Worm (Caenorhabditis elegans) whole organism, mixed stage, embryonic: ENCODE data around the gene pfkb-1.2.

Source experiments
- M03D4.4 ChIP-seq: sonication (generic microtip); optimal IDR thresholded peaks from 2 replicates; lab custom pipeline; 2017; ENCODE audit warnings: mild to moderate bottlenecking, missing genetic modification characterization, missing compliant biosample characterization
- bed-3 ChIP-seq: fragments of 200-800 bp; sonication (Bioruptor generic); optimal IDR thresholded peaks from 3 replicates; lab custom pipeline; 2018; ENCODE audit warnings: mild to moderate bottlenecking, missing genetic modification characterization, moderate library complexity, missing compliant biosample characterization
- blmp-1 ChIP-seq: fragments of 150-350 bp; optimal IDR thresholded peaks from 2 replicates; lab custom pipeline; 2014; ENCODE audit warnings: missing biosample characterization, missing genetic modification characterization
- ceh-39 ChIP-seq: fragments of 150-350 bp; optimal IDR thresholded peaks from 2 replicates; lab custom pipeline; 2014; ENCODE audit warnings: missing biosample characterization, missing genetic modification characterization
- ceh-83 ChIP-seq: fragments of 200-800 bp; sonication (Bioruptor generic); optimal IDR thresholded peaks from 2 replicates; lab custom pipeline; 2018; ENCODE audit warnings: mild to moderate bottlenecking, missing genetic modification characterization, missing compliant biosample characterization
- ces-1 ChIP-seq: fragments of 150-350 bp; optimal IDR thresholded peaks from 2 replicates; lab custom pipeline; 2014; ENCODE audit warnings: missing biosample characterization, missing genetic modification reagents, missing genetic modification characterization
- cnd-1 ChIP-seq: fragments of 200-800 bp; sonication (Bioruptor generic); optimal IDR thresholded peaks from 2 replicates; lab custom pipeline; 2018; ENCODE audit warnings: mild to moderate bottlenecking, missing genetic modification characterization, missing compliant biosample characterization
- drap-1 ChIP-seq: fragments of 200-800 bp; sonication (Bioruptor generic); optimal IDR thresholded peaks from 3 replicates; lab custom pipeline; 2018; ENCODE audit warnings: mild to moderate bottlenecking, missing genetic modification characterization, missing compliant biosample characterization
- elt-3 ChIP-seq: fragments of 150-350 bp; optimal IDR thresholded peaks from 2 replicates; lab custom pipeline; 2014; ENCODE audit warnings: missing biosample characterization, missing genetic modification characterization
- flh-1 ChIP-seq: fragments of 200-800 bp; sonication (Bioruptor generic); optimal IDR thresholded peaks from 2 replicates; lab custom pipeline; 2018; ENCODE audit warnings: mild to moderate bottlenecking, missing genetic modification characterization, moderate library complexity, missing compliant biosample characterization
- ham-2 ChIP-seq: fragments of 200-800 bp; sonication (Bioruptor generic); optimal IDR thresholded peaks from 2 replicates; lab custom pipeline; 2018; ENCODE audit warnings: mild to moderate bottlenecking, missing genetic modification characterization, missing compliant biosample characterization
- hlh-1 ChIP-seq: fragments of 150-350 bp; optimal IDR thresholded peaks from 2 replicates; lab custom pipeline; 2014; ENCODE audit warnings: missing biosample characterization, missing genetic modification reagents, missing genetic modification characterization
- lin-13 ChIP-seq: fragments of 150-350 bp; optimal IDR thresholded peaks from 2 replicates; lab custom pipeline; 2014; ENCODE audit warnings: missing biosample characterization, missing genetic modification characterization
- lin-32 ChIP-seq: fragments of 200-800 bp; sonication (Bioruptor generic); optimal IDR thresholded peaks from 2 replicates; lab custom pipeline; 2018; ENCODE audit warnings: mild to moderate bottlenecking, missing genetic modification characterization, missing compliant biosample characterization
- lsy-2 ChIP-seq: fragments of 150-350 bp; optimal IDR thresholded peaks from 2 replicates; lab custom pipeline; 2014; ENCODE audit warnings: missing biosample characterization, missing genetic modification characterization
- mab-5 ChIP-seq: fragments of 150-350 bp; optimal IDR thresholded peaks from 2 replicates; lab custom pipeline; 2014; ENCODE audit warnings: missing biosample characterization, missing genetic modification characterization
- mep-1 ChIP-seq: fragments of 150-350 bp; optimal IDR thresholded peaks from 2 replicates; lab custom pipeline; 2017; ENCODE audit warnings: missing biosample characterization, missing genetic modification reagents, missing genetic modification characterization, inconsistent platforms
- mls-2 ChIP-seq: sonication (generic microtip); optimal IDR thresholded peaks from 2 replicates; lab custom pipeline; 2016; ENCODE audit warnings: mild to moderate bottlenecking, missing genetic modification characterization, moderate library complexity, missing compliant biosample characterization
- nhr-2 ChIP-seq: fragments of 150-350 bp; optimal IDR thresholded peaks from 2 replicates; lab custom pipeline; 2014; ENCODE audit warnings: missing biosample characterization, missing genetic modification characterization
- nhr-237 ChIP-seq: fragments of 150-350 bp; optimal IDR thresholded peaks from 2 replicates; lab custom pipeline; 2014; ENCODE audit warnings: missing biosample characterization, missing genetic modification characterization
- nhr-76 ChIP-seq: sonication (generic microtip); optimal IDR thresholded peaks from 2 replicates; lab custom pipeline; 2017; ENCODE audit warnings: missing biosample characterization, missing genetic modification characterization
- sem-2 ChIP-seq: fragments of 200-800 bp; sonication (Bioruptor generic); optimal IDR thresholded peaks from 2 replicates; lab custom pipeline; 2018; ENCODE audit warnings: mild to moderate bottlenecking, missing genetic modification characterization, missing compliant biosample characterization
- snpc-4 ChIP-seq: fragments of 150-350 bp; optimal IDR thresholded peaks from 2 replicates; lab custom pipeline; 2014; ENCODE audit warnings: missing biosample characterization, missing genetic modification characterization
- sptf-1 ChIP-seq: sonication (generic microtip); optimal IDR thresholded peaks from 2 replicates; lab custom pipeline; 2017; ENCODE audit warnings: mild to moderate bottlenecking, missing genetic modification characterization, moderate library complexity, missing compliant biosample characterization
- tbx-8 ChIP-seq: fragments of 200-800 bp; sonication (Bioruptor generic); optimal IDR thresholded peaks from 2 replicates; lab custom pipeline; 2018; ENCODE audit warnings: mild to moderate bottlenecking, missing genetic modification characterization, moderate library complexity, missing compliant biosample characterization
- unc-120 ChIP-seq: sonication (generic microtip); optimal IDR thresholded peaks from 2 replicates; lab custom pipeline; 2017; ENCODE audit warnings: missing genetic modification characterization, missing compliant biosample characterization; ENCODE audit not compliant: poor library complexity, severe bottlenecking
- unc-39 ChIP-seq: fragments of 150-350 bp; optimal IDR thresholded peaks from 2 replicates; lab custom pipeline; 2014; ENCODE audit warnings: missing biosample characterization, missing genetic modification characterization
- unc-62 ChIP-seq: fragments of 150-350 bp; optimal IDR thresholded peaks from 2 replicates; lab custom pipeline; 2014; ENCODE audit warnings: missing biosample characterization, missing genetic modification reagents, missing genetic modification characterization
- zip-8 ChIP-seq: fragments of 150-350 bp; optimal IDR thresholded peaks from 2 replicates; lab custom pipeline; 2014; ENCODE audit warnings: missing biosample characterization, missing genetic modification characterization

The pfkb-1.2 gene

DNA sequence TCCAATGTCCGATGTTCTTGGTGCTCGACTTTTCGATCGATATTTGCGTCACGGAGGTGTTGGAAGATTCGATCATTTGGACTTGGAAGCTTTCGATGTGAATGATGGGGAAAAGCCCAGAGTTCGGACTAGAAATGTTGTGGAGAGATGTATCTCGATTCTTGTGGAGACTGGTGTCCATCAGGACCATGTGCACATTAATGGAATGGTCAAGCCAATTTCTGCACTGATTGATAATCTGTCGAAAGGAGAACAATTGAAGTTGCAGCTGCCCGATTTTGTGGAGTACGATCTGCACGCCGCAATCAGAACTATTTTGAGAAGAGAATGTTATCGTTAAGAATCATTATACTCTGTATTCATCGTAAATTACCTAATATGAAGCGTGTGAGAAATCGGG lies 4.6 kb upstream of the pfkb-1.2 start:
- TF ChIP-seq nhr-237 (tag; lab: Kevin White, UChicago), result no peak
- no peak for TF ChIP-seq unc-39 (tag; lab: Kevin White, UChicago)
- no peak for TF ChIP-seq nhr-76 (tag; lab: Kevin White, UChicago)
- TF ChIP-seq lin-13 (tag; lab: Kevin White, UChicago), result no peak
- TF ChIP-seq sptf-1 (tag; lab: Kevin White, UChicago), result no peak
- no peak for TF ChIP-seq flh-1 (GFP tag; lab: Kevin White, UChicago)
- TF ChIP-seq, all 35 proteins: peak for 0

DNA sequence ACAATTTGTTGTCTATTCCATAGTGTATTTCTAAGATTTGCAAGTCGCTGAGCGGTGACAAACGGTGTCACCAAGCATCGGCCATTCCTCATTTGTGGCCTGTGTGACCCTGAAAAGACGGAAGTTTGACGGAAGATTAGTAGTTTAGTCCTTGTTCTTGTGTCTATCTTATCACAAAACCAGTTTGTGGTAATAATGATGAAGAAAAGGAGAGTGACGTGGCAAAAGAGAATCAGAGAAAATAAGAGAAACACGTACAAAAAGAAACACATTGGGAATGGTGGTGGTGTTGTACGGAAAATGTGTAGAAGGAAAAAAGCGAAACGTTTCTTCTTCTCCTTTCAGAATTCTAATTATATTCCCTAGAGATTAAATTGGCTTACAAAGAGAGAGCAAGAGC lies 2.6 kb upstream of the pfkb-1.2 start, which contains the start of gene mcu-1:
Gene mcu-1, minus strand, starts transcription at position 109 of the 400 bp plus-strand sequence.
- no peak for TF ChIP-seq hlh-1 (tag; lab: Kevin White, UChicago)
- TF ChIP-seq ces-1 (GFP tag; lab: Kevin White, UChicago), result peak; percentile 18

DNA sequence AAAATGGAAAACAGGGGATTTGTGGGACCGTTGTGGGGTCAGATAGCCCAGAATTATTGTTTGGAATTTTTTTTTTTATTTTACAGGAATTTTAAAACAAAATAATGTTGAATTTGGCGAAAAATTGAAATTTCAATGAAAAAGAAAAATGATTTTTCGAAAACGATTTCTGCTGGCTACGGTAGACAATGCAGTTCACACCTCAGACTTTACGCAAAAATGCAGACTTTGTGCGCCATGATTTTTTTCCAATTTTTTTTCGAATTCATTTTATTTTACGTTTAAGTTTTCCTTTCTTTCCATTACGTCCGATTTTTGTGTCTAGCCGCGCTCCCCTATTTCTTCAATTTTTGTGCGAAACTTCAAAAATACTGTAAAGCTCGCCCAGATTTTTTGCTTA lies 1.8 kb upstream of the pfkb-1.2 start:
- TF ChIP-seq cnd-1 (no peak), lsy-2 (tag; lab: Kevin White, UChicago) (peak; percentile 76)

DNA sequence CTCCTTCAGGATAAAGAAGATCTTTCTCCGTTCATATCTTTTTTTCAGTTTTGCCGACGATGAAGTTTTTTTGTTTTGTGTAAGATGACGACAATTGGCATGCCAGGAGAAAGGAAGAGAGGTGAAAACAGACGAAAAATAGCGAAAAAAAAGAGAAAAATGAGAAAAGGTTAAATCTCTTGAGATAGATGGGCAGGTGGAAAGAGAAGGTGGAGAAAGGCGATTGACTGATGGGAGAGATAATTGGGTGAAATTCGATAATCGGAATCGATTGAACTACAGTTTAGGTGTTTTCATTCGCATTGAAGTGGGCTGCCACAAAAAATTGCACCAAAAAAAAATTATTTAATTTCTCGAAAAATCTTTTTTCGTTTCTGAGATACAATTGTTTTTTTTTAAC lies 1.1 kb upstream of the pfkb-1.2 start:
- no peak for TF ChIP-seq nhr-2 (tag; lab: Kevin White, UChicago)
- no peak for TF ChIP-seq blmp-1 (tag; lab: Kevin White, UChicago)
- no peak for TF ChIP-seq sem-2 (GFP tag; lab: Kevin White, UChicago)
- no peak for TF ChIP-seq unc-39 (tag; lab: Kevin White, UChicago)
- no peak for TF ChIP-seq lin-32 (GFP tag; lab: Kevin White, UChicago)
- no peak for TF ChIP-seq sptf-1 (tag; lab: Kevin White, UChicago)
- TF ChIP-seq lsy-2 (tag; lab: Kevin White, UChicago), result no peak
- TF ChIP-seq tbx-8, result no peak
- no peak for TF ChIP-seq mab-5 (tag; lab: Kevin White, UChicago)
- TF ChIP-seq snpc-4 (tag; lab: Kevin White, UChicago), result no peak
- TF ChIP-seq ceh-83 (GFP tag; lab: Kevin White, UChicago), result no peak
- TF ChIP-seq cnd-1, result no peak
- TF ChIP-seq flh-1 (GFP tag; lab: Kevin White, UChicago), result no peak
- no peak for TF ChIP-seq lin-13 (tag; lab: Kevin White, UChicago)
- TF ChIP-seq ceh-39 (tag; lab: Kevin White, UChicago), result no peak
- no peak for TF ChIP-seq drap-1 (GFP tag; lab: Kevin White, UChicago)
- TF ChIP-seq mep-1 (tag; lab: Kevin White, UChicago), result no peak
- no peak for TF ChIP-seq ham-2 (GFP tag; lab: Kevin White, UChicago)
- no peak for TF ChIP-seq ces-1 (GFP tag; lab: Kevin White, UChicago)

DNA sequence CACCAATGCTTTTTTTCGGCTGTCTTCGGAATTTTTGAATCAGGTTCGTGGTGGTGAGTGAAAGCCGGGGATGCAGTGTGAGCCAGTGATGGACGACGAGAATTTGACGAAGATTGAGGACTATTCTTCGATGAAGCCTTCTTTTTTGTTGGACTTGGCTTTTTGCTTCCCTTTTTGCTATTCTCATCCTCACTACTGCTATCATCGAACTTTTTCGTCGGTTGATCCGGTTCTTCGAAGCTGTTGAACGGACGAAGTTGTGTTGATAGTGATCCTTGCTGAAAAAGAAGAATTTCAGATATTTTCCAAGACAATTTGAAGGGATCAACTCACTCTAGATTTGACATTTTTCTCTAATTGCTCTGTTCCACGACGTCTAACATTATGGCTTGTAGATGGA lies 2.4 kb downstream of the pfkb-1.2 start:
- TF ChIP-seq M03D4.4 (tag; lab: Kevin White, UChicago) (no peak), ceh-39 (tag; lab: Kevin White, UChicago) (no peak), snpc-4 (tag; lab: Kevin White, UChicago) (no peak)

DNA sequence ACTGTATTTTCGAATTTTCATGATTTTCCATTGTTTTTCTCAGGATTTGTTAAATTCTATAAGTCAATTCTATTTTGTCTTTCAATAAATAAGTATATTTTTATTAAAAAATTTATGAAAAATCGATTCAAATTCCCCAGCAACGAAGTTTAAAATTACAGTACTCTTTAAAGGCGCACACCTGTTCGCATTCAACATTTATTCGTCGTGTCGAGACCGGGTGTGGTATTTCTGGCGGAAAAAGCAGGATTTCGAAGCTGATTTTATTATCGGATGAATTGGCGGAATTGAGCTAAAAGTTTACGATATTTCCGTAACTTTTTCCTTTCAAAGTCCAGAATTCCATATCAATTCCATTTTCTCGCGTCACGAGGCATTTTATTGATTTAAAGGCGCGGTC lies 3.7 kb downstream of the pfkb-1.2 start:
- TF ChIP-seq unc-39 (tag; lab: Kevin White, UChicago) (no peak), unc-62 (no peak), nhr-237 (tag; lab: Kevin White, UChicago) (no peak), unc-120 (no peak), hlh-1 (tag; lab: Kevin White, UChicago) (no peak), ceh-83 (GFP tag; lab: Kevin White, UChicago) (no peak), tbx-8 (no peak), cnd-1 (no peak), bed-3 (GFP tag; lab: Kevin White, UChicago) (no peak)

DNA sequence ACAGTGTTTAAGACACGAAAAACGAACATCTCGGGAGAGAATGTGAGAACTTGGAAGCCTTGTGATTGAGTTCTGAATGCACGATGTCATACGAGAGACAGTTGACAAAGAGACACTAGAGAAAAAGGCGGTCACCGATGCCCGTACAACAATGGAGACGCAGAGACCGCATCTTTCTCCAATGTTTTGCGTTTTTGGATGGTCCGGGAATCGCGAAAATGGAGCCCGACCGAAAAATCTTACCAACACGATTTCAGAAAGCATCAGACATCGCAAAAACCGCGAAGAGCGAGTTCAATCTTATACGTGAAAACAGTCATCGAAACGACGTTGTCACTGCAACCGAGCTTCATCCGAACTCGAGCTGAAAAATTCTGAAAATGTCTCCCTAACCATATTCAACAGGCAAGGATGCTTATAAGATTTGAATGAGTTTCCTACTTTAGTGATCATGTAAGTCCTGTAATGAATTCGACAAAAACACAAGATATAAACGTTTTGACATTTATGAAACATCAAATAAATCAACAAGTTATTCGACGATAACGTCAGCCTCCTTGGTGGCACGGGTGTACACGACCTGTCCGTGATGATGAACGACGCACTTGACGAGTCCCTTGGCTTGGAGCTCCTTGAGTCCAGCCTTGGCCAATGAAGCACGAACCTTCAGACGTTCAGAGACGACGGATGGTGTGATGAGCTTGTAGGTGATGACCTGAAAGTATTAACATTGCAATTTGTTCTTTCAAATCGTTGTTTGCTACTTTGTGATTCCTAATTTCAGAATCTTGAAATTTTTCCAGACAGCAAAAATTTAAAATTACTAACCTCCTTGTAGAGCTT lies 5.1 kb downstream of the pfkb-1.2 start, which contains the start of gene inx-7:
Gene inx-7, minus strand, starts transcription at position 37 of the 843 bp plus-strand sequence.
- TF ChIP-seq lin-13 (tag; lab: Kevin White, UChicago) (no peak), elt-3 (no peak), cnd-1 (no peak), mls-2 (tag; lab: Kevin White, UChicago) (no peak), nhr-237 (tag; lab: Kevin White, UChicago) (no peak), mab-5 (tag; lab: Kevin White, UChicago) (no peak), zip-8 (tag; lab: Kevin White, UChicago) (no peak), ceh-39 (tag; lab: Kevin White, UChicago) (no peak), nhr-2 (tag; lab: Kevin White, UChicago) (no peak), unc-120 (no peak), lin-32 (GFP tag; lab: Kevin White, UChicago) (no peak)
